Fruit fly (Drosophila melanogaster) whole organism, embryonic: ENCODE measurements around the gene CG14383.

Experiments
- CG10366 ChIP-seq: fragments of 200-800 bp; sonication (Bioruptor generic); IDR thresholded peaks from 2 replicates; pipeline ENCODE4 v1.3.6; 2022; ENCODE audit warnings: missing biosample characterization, missing genetic modification characterization
- CG11695 ChIP-seq: fragments of 200-800 bp; sonication (Bioruptor generic); IDR thresholded peaks from 3 replicates; pipeline ENCODE4 v1.3.6; 2022; ENCODE audit warnings: missing biosample characterization, missing genetic modification characterization
- CG11696 ChIP-seq: fragments of 200-800 bp; sonication (Bioruptor generic); IDR thresholded peaks from 2 replicates; pipeline ENCODE4 v1.3.6; 2022; ENCODE audit warnings: missing biosample characterization, missing genetic modification characterization
- CG12104 ChIP-seq: fragments of 200-800 bp; sonication (Bioruptor generic); optimal IDR thresholded peaks from 3 replicates; lab custom pipeline; 2016; ENCODE audit warnings: missing biosample characterization, missing genetic modification characterization
- CG12744 ChIP-seq: fragments of 200-800 bp; sonication (Bioruptor generic); optimal IDR thresholded peaks from 2 replicates; lab custom pipeline; 2016; ENCODE audit warnings: missing biosample characterization, missing genetic modification characterization
- CG13894 ChIP-seq: fragments of 200-800 bp; sonication (Bioruptor generic); optimal IDR thresholded peaks from 3 replicates; lab custom pipeline; 2018; ENCODE audit warnings: missing biosample characterization, mild to moderate bottlenecking, missing genetic modification characterization, moderate library complexity
- CG14050 ChIP-seq: fragments of 200-800 bp; sonication (Bioruptor generic); IDR thresholded peaks from 3 replicates; pipeline ENCODE4 v1.3.6; 2022; ENCODE audit warnings: missing biosample characterization, missing genetic modification characterization
- CG14860 ChIP-seq: fragments of 200-800 bp; sonication (Bioruptor generic); IDR thresholded peaks from 3 replicates; pipeline ENCODE4 v1.3.6; 2022; ENCODE audit warnings: missing biosample characterization, missing genetic modification characterization; ENCODE audit not compliant: partially characterized antibody
- CG16813 ChIP-seq: fragments of 200-800 bp; sonication (Bioruptor generic); IDR thresholded peaks from 3 replicates; pipeline ENCODE4 v1.3.6; 2022; ENCODE audit warnings: missing biosample characterization, missing genetic modification characterization; ENCODE audit not compliant: partially characterized antibody
- CG2129 ChIP-seq: fragments of 200-800 bp; sonication (Bioruptor generic); IDR thresholded peaks from 2 replicates; pipeline ENCODE4 v1.3.6; 2022; ENCODE audit warnings: missing biosample characterization, missing genetic modification characterization; ENCODE audit not compliant: partially characterized antibody
- CG2202 ChIP-seq: fragments of 200-800 bp; sonication (Bioruptor generic); optimal IDR thresholded peaks from 2 replicates; lab custom pipeline; 2018; ENCODE audit warnings: missing biosample characterization, mild to moderate bottlenecking, missing genetic modification characterization
- CG2889 ChIP-seq: fragments of 200-800 bp; sonication (Bioruptor generic); IDR thresholded peaks from 3 replicates; pipeline ENCODE4 v1.3.6; 2022; ENCODE audit warnings: missing biosample characterization, missing genetic modification characterization
- CG30020 ChIP-seq: fragments of 200-800 bp; optimal IDR thresholded peaks from 2 replicates; lab custom pipeline; 2019; ENCODE audit warnings: missing biosample characterization, mild to moderate bottlenecking, missing genetic modification characterization, moderate library complexity
- CG31441 ChIP-seq: fragments of 200-800 bp; sonication (Bioruptor generic); IDR thresholded peaks from 2 replicates; pipeline ENCODE4 v1.3.6; 2022; ENCODE audit warnings: missing biosample characterization, missing genetic modification characterization
- CG3281 ChIP-seq: fragments of 200-800 bp; sonication (Bioruptor generic); optimal IDR thresholded peaks from 3 replicates; lab custom pipeline; 2017; ENCODE audit warnings: missing biosample characterization, mild to moderate bottlenecking, missing genetic modification characterization
- CG34376 ChIP-seq: fragments of 200-800 bp; sonication (Bioruptor generic); optimal IDR thresholded peaks from 2 replicates; lab custom pipeline; 2018; ENCODE audit warnings: missing biosample characterization, mild to moderate bottlenecking, missing genetic modification characterization
- CG7556 ChIP-seq: fragments of 200-800 bp; sonication (Bioruptor generic); optimal IDR thresholded peaks from 2 replicates; lab custom pipeline; 2017; ENCODE audit warnings: missing biosample characterization, mild to moderate bottlenecking, missing genetic modification characterization
- CG8290 ChIP-seq, 3 experiments: fragments of 200-800 bp; sonication (Bioruptor generic); optimal IDR thresholded peaks; 2 replicates each; lab custom pipeline; 2016 to 2019; ENCODE audit warnings: missing biosample characterization in 3 of 3, missing genetic modification characterization in 3 of 3, mild to moderate bottlenecking in 2 of 3, moderate library complexity in 1 of 3
- Fer1 ChIP-seq: fragments of 200-800 bp; sonication (Bioruptor generic); optimal IDR thresholded peaks from 2 replicates; lab custom pipeline; 2017; ENCODE audit warnings: missing biosample characterization, mild to moderate bottlenecking, missing genetic modification characterization
- Gug ChIP-seq: fragments of 200-800 bp; sonication (Bioruptor generic); IDR thresholded peaks from 4 replicates; pipeline ENCODE4 v1.3.6; 2022; ENCODE audit warnings: missing biosample characterization, missing genetic modification characterization
- HHEX ChIP-seq: fragments of 200-800 bp; sonication (Bioruptor generic); optimal IDR thresholded peaks from 3 replicates; lab custom pipeline; 2017; ENCODE audit warnings: missing biosample characterization, mild to moderate bottlenecking, missing genetic modification characterization, missing genetic modification reagents
- HLH3B ChIP-seq: fragments of 200-800 bp; sonication (Bioruptor generic); IDR thresholded peaks from 2 replicates; pipeline ENCODE4 v1.3.6; 2022; ENCODE audit warnings: missing biosample characterization, missing genetic modification characterization
- HLH4C ChIP-seq: fragments of 200-800 bp; sonication (Bioruptor generic); IDR thresholded peaks from 3 replicates; pipeline ENCODE4 v1.3.6; 2022; ENCODE audit warnings: missing biosample characterization, missing genetic modification characterization; ENCODE audit not compliant: partially characterized antibody
- Hmx ChIP-seq: fragments of 200-800 bp; sonication (Bioruptor generic); optimal IDR thresholded peaks from 2 replicates; lab custom pipeline; 2016; ENCODE audit warnings: missing biosample characterization, missing genetic modification characterization
- Hr39 ChIP-seq: fragments of >200 bp; optimal IDR thresholded peaks from 2 replicates; lab custom pipeline; 2017
- MTF-1 ChIP-seq: fragments of 200-800 bp; sonication (Bioruptor generic); optimal IDR thresholded peaks from 2 replicates; lab custom pipeline; 2018; ENCODE audit warnings: missing biosample characterization, mild to moderate bottlenecking, missing genetic modification characterization, borderline replicate concordance
- Mad ChIP-seq: fragments of 200-800 bp; sonication (Bioruptor generic); optimal IDR thresholded peaks from 2 replicates; lab custom pipeline; 2016; ENCODE audit warnings: missing biosample characterization, missing genetic modification characterization
- Mrtf ChIP-seq: fragments of 200-800 bp; sonication (Bioruptor generic); IDR thresholded peaks from 3 replicates; pipeline ENCODE4 v1.3.6; 2022; ENCODE audit warnings: missing biosample characterization, missing genetic modification characterization
- Optix ChIP-seq: fragments of 200-800 bp; sonication (Bioruptor generic); IDR thresholded peaks from 3 replicates; pipeline ENCODE4 v1.3.6; 2022; ENCODE audit warnings: missing biosample characterization, missing genetic modification characterization
- Sry-β ChIP-seq: fragments of 200-800 bp; sonication (Bioruptor generic); optimal IDR thresholded peaks from 2 replicates; lab custom pipeline; 2018; ENCODE audit warnings: missing biosample characterization, mild to moderate bottlenecking, missing genetic modification characterization, moderate library complexity
- Stat92E ChIP-seq, 3 experiments: fragments of >200 bp in 2 of 3; fragments of 200-800 bp in 1 of 3; sonication (Bioruptor generic) in 1 of 3; optimal IDR thresholded peaks; 2 replicates each; lab custom pipeline; 2017 to 2019; ENCODE audit warnings: missing biosample characterization in 3 of 3, missing genetic modification characterization in 3 of 3, mild to moderate bottlenecking in 1 of 3, moderate library complexity in 1 of 3
- Usf ChIP-seq: fragments of 200-800 bp; sonication (Bioruptor generic); optimal IDR thresholded peaks from 2 replicates; lab custom pipeline; 2017; ENCODE audit warnings: missing genotype, missing biosample characterization, missing genetic modification characterization
- amos ChIP-seq: fragments of 200-800 bp; sonication (Bioruptor generic); IDR thresholded peaks from 2 replicates; pipeline ENCODE4 v1.3.6; 2022; ENCODE audit warnings: missing biosample characterization, missing genetic modification characterization; ENCODE audit not compliant: partially characterized antibody
- dmrt99B ChIP-seq: fragments of 200-800 bp; sonication (Bioruptor generic); optimal IDR thresholded peaks from 2 replicates; lab custom pipeline; 2018; ENCODE audit warnings: missing biosample characterization, mild to moderate bottlenecking, missing genetic modification characterization, moderate library complexity
- dysf ChIP-seq: fragments of 200-800 bp; sonication (Bioruptor generic); IDR thresholded peaks from 3 replicates; pipeline ENCODE4 v1.3.6; 2022; ENCODE audit warnings: missing biosample characterization, missing genetic modification characterization
- ems ChIP-seq: fragments of 200-800 bp; sonication (Bioruptor generic); optimal IDR thresholded peaks from 3 replicates; lab custom pipeline; 2016; ENCODE audit warnings: missing biosample characterization, missing genetic modification characterization
- ewg ChIP-seq: fragments of 200-800 bp; sonication (Bioruptor generic); optimal IDR thresholded peaks from 3 replicates; lab custom pipeline; 2017; ENCODE audit warnings: mild to moderate bottlenecking, missing biosample characterization, missing genetic modification reagents, missing genetic modification characterization
- grn ChIP-seq: fragments of 200-800 bp; sonication (Bioruptor generic); optimal IDR thresholded peaks from 3 replicates; lab custom pipeline; 2017; ENCODE audit warnings: missing biosample characterization, missing genetic modification characterization
- hth ChIP-seq: fragments of >200 bp; optimal IDR thresholded peaks from 2 replicates; lab custom pipeline; 2017; ENCODE audit warnings: inconsistent platforms
- jigr1 ChIP-seq: fragments of 200-800 bp; sonication (Bioruptor generic); IDR thresholded peaks from 3 replicates; pipeline ENCODE4 v1.3.6; 2022; ENCODE audit warnings: missing biosample characterization, missing genetic modification characterization
- mirr ChIP-seq: fragments of 200-800 bp; sonication (Bioruptor generic); optimal IDR thresholded peaks from 3 replicates; lab custom pipeline; 2018; ENCODE audit warnings: missing biosample characterization, mild to moderate bottlenecking, missing genetic modification characterization
- org-1 ChIP-seq: fragments of 200-800 bp; sonication (Bioruptor generic); optimal IDR thresholded peaks from 2 replicates; lab custom pipeline; 2017; ENCODE audit warnings: missing biosample characterization, missing genetic modification characterization
- p53 ChIP-seq: fragments of 200-800 bp; sonication (Bioruptor generic); optimal IDR thresholded peaks from 2 replicates; lab custom pipeline; 2016; ENCODE audit warnings: missing biosample characterization, missing genetic modification characterization
- sens-2 ChIP-seq: fragments of 200-800 bp; sonication (Bioruptor generic); IDR thresholded peaks from 2 replicates; pipeline ENCODE4 v1.3.6; 2022; ENCODE audit warnings: missing biosample characterization, missing genetic modification characterization
- tgo ChIP-seq: fragments of 200-800 bp; sonication (Bioruptor generic); IDR thresholded peaks from 3 replicates; pipeline ENCODE4 v1.3.6; 2022; ENCODE audit warnings: missing biosample characterization, missing genetic modification characterization
- tx ChIP-seq: fragments of 200-800 bp; sonication (Bioruptor generic); optimal IDR thresholded peaks from 2 replicates; lab custom pipeline; 2016; ENCODE audit warnings: missing biosample characterization, missing genetic modification characterization
- unpg ChIP-seq: fragments of 200-800 bp; sonication (Bioruptor generic); optimal IDR thresholded peaks from 3 replicates; lab custom pipeline; 2018; ENCODE audit warnings: missing biosample characterization, mild to moderate bottlenecking, missing genetic modification characterization, moderate library complexity
- zen2 ChIP-seq: fragments of 200-800 bp; sonication (Bioruptor generic); IDR thresholded peaks from 3 replicates; pipeline ENCODE4 v1.3.6; 2022; ENCODE audit warnings: missing biosample characterization, missing genetic modification characterization; ENCODE audit not compliant: partially characterized antibody

The CG14383 gene

dm6 chr3R:12982167-12982981 is 5.9 kb downstream of the CG14383 start (continued):
- TF ChIP-seq Gug (GFP tag; lab: Robert Waterston, UW) (no peak), CG13894 (tag; lab: Kevin White, UChicago) (peak; percentile 71), Sry-β (GFP tag; lab: Kevin White, UChicago) (no peak), CG31441 (peak; percentile 63; the same call in 1 of the 2 replicates), tgo (GFP tag; lab: Robert Waterston, UW) (peak; percentile 43; the same call in 1 of the 3 replicates), CG30020 (tag; lab: Kevin White, UChicago) (peak; percentile 24), ems (GFP tag; lab: Kevin White, UChicago) (no peak), grn (GFP tag; lab: Kevin White, UChicago) (peak; percentile 32), Fer1 (GFP tag; lab: Kevin White, UChicago) (peak; percentile 69), CG2202 (tag; lab: Kevin White, UChicago) (peak; percentile 33), unpg (GFP tag; lab: Kevin White, UChicago) (peak; percentile 70), CG2889 (GFP tag; lab: Robert Waterston, UW) (peak; percentile 76), CG8290 (GFP tag; optimal IDR thresholded peaks at IDR 0.05; lab: Kevin White, UChicago) (no peak), CG8290 (tag; optimal IDR thresholded peaks at IDR 0.05; lab: Kevin White, UChicago) (peak in 1 of 2 experiments; percentile 60), amos (peak; percentile 13; the same call in 1 of the 2 replicates), Optix (GFP tag; lab: Robert Waterston, UW) (0 out of 3 replicates have a peak, but pooled peaks have one; percentile 5), mirr (GFP tag; lab: Kevin White, UChicago) (peak; percentile 72), hth (no peak), CG7556 (peak; percentile 75), org-1 (peak; percentile 43), dysf (GFP tag; lab: Robert Waterston, UW) (peak; percentile 83), HLH4C (GFP tag; lab: Robert Waterston, UW) (no peak), p53 (GFP tag; lab: Kevin White, UChicago) (no peak), CG2129 (GFP tag; lab: Robert Waterston, UW) (no peak), CG16813 (GFP tag; lab: Robert Waterston, UW) (no peak), CG10366 (GFP tag; lab: Robert Waterston, UW) (peak; percentile 67), zen2 (no peak), tx (GFP tag; lab: Kevin White, UChicago) (no peak), MTF-1 (GFP tag; lab: Kevin White, UChicago) (no peak), Usf (GFP tag; lab: Kevin White, UChicago) (peak; percentile 60), Stat92E (GFP tag; optimal IDR thresholded peaks at IDR 0.05; lab: Kevin White, UChicago) (no peak), CG3281 (GFP tag; lab: Kevin White, UChicago) (peak; percentile 91), dmrt99B (tag; lab: Kevin White, UChicago) (peak; percentile 72), CG34376 (GFP tag; lab: Kevin White, UChicago) (peak; percentile 86), CG12744 (GFP tag; lab: Kevin White, UChicago) (no peak), ewg (GFP tag; lab: Kevin White, UChicago) (peak; percentile 25), CG11696 (GFP tag; lab: Robert Waterston, UW) (peak; percentile 97), CG11695 (peak; percentile 56), Mrtf (GFP tag; lab: Robert Waterston, UW) (peak; percentile 50; the same call in 1 of the 3 replicates), CG12104 (GFP tag; lab: Kevin White, UChicago) (peak; percentile 41), Hmx (GFP tag; lab: Kevin White, UChicago) (peak; percentile 63), HHEX (GFP tag; lab: Kevin White, UChicago) (peak; percentile 71), CG14050 (GFP tag; lab: Robert Waterston, UW) (peak; percentile 48; the same call in 1 of the 3 replicates), CG14860 (GFP tag; lab: Robert Waterston, UW) (no peak), HLH3B (GFP tag; lab: Robert Waterston, UW) (peak; percentile 50), Hr39 (lab: Kevin White, UChicago) (no peak), Mad (GFP tag; lab: Kevin White, UChicago) (peak; percentile 16), jigr1 (GFP tag; lab: Robert Waterston, UW) (no peak), sens-2 (0 out of 2 replicates have a peak, but pooled peaks have one; percentile 7)
